Worm (Caenorhabditis elegans) whole organism, midembryonic: ENCODE data around the gene bir-2.

ENCODE experiments used
- T22C8.4 ChIP-seq: fragments of 200-800 bp; sonication (Bioruptor generic); IDR thresholded peaks from 2 replicates; pipeline ENCODE4 v1.3.6; 2022; ENCODE audit warnings: missing genetic modification characterization, missing compliant biosample characterization
- cog-1 ChIP-seq: sonication (generic microtip); optimal IDR thresholded peaks from 2 replicates; lab custom pipeline; 2016; ENCODE audit warnings: missing genetic modification characterization, missing compliant biosample characterization
- flt-1 ChIP-seq: fragments of 200-800 bp; sonication (Bioruptor generic); IDR thresholded peaks from 2 replicates; pipeline ENCODE4 v1.3.6; 2022; ENCODE audit warnings: missing genetic modification characterization, missing compliant biosample characterization
- med-1 ChIP-seq: sonication (generic microtip); optimal IDR thresholded peaks from 2 replicates; lab custom pipeline; 2017; ENCODE audit warnings: missing genetic modification characterization, mild to moderate bottlenecking, missing compliant biosample characterization, antibody characterized with exemption, missing genetic modification reagents; ENCODE audit not compliant: insufficient read depth
- tab-1 ChIP-seq: fragments of 200-800 bp; sonication (Bioruptor generic); IDR thresholded peaks from 2 replicates; pipeline ENCODE4 v1.3.6; 2022; ENCODE audit warnings: missing genetic modification characterization, missing compliant biosample characterization
- ztf-29 ChIP-seq: fragments of 200-800 bp; sonication (Bioruptor generic); IDR thresholded peaks from 2 replicates; pipeline ENCODE4 v1.3.6; 2022; ENCODE audit warnings: missing genetic modification reagents, missing genetic modification characterization, missing compliant biosample characterization

ce11 chrV:13611782-13612181 lies 43.1 kb downstream of the bir-2 start, which contains the start of gene spig-9:
- TF ChIP-seq med-1 (GFP tag; lab: Kevin White, UChicago) (no peak), cog-1 (tag; lab: Kevin White, UChicago) (no peak), tab-1 (no peak), ztf-29 (no peak), flt-1 (GFP tag; lab: Robert Waterston, UW) (no peak), T22C8.4 (GFP tag; lab: Robert Waterston, UW) (no peak)
